ENCODE assay signal across 4 fruit fly cellular contexts in genomic region chr2L:15458919-15459318, dm6.
TF ChIP-seq lines count a peak whose summit lies in the region.

No protein-coding gene starts in this region.

- no peak for TF ChIP-seq CTCF in whole organism, embryonic (GFP tag; optimal IDR thresholded peaks at IDR 0.05; lab: Kevin White, UChicago)

TF ChIP-seq in whole organism, embryonic, 481 proteins besides CTCF, POLR2A, EP300 and RAD21:
- no peak for TF ChIP-seq CG9437 (GFP tag; optimal IDR thresholded peaks at IDR 0.05; lab: Kevin White, UChicago)
- peak; percentile 9 for TF ChIP-seq lbe (GFP tag; optimal IDR thresholded peaks at IDR 0.05; lab: Kevin White, UChicago)

TF ChIP-seq in whole organism, prepupa, 60 proteins besides CTCF, POLR2A, EP300 and RAD21 (continues in another document):
- TF ChIP-seq svp (GFP tag; lab: Kevin White, UChicago) (peak; percentile 85), Hr4 (GFP tag; optimal IDR thresholded peaks at IDR 0.05; lab: Kevin White, UChicago) (peak; percentile 11), Eip75B (GFP tag; optimal IDR thresholded peaks at IDR 0.05; lab: Kevin White, UChicago) (peak; percentile 45), fd85E (GFP tag; optimal IDR thresholded peaks at IDR 0.05; lab: Kevin White, UChicago) (no peak), pdm3 (GFP tag; optimal IDR thresholded peaks at IDR 0.05; lab: Kevin White, UChicago) (peak; percentile 50), Gug (GFP tag; IDR thresholded peaks at IDR 0.05; lab: Robert Waterston, UW) (no peak), CG10631 (GFP tag; optimal IDR thresholded peaks at IDR 0.05; lab: Kevin White, UChicago) (peak; percentile 41), CG9139 (GFP tag; optimal IDR thresholded peaks at IDR 0.05; lab: Kevin White, UChicago) (peak; percentile 26), vri (GFP tag; optimal IDR thresholded peaks at IDR 0.05; lab: Kevin White, UChicago) (peak; percentile 46), dsx (GFP tag; optimal IDR thresholded peaks at IDR 0.05; lab: Kevin White, UChicago; ENCODE audit: poor library complexity, severe bottlenecking) (no peak), dac (GFP tag; optimal IDR thresholded peaks at IDR 0.05; lab: Kevin White, UChicago) (no peak), spab (GFP tag; optimal IDR thresholded peaks at IDR 0.05; lab: Kevin White, UChicago) (peak; percentile 40), CG3919 (GFP tag; optimal IDR thresholded peaks at IDR 0.05; lab: Kevin White, UChicago) (peak; percentile 65), CG11762 (GFP tag; optimal IDR thresholded peaks at IDR 0.05; lab: Kevin White, UChicago; ENCODE audit: insufficient read depth) (peak; percentile 24), CG4318 (GFP tag; optimal IDR thresholded peaks at IDR 0.05; lab: Kevin White, UChicago) (no peak), CG11294 (GFP tag; IDR thresholded peaks at IDR 0.05; lab: Robert Waterston, UW) (no peak), CG7368 (GFP tag; optimal IDR thresholded peaks at IDR 0.05; lab: Kevin White, UChicago) (peak; percentile 40), CG32006 (GFP tag; optimal IDR thresholded peaks at IDR 0.05; lab: Kevin White, UChicago) (no peak), Sox102F (GFP tag; optimal IDR thresholded peaks at IDR 0.05; lab: Kevin White, UChicago) (peak; percentile 67), Hr38 (GFP tag; optimal IDR thresholded peaks at IDR 0.05; lab: Kevin White, UChicago) (no peak), Lpt (GFP tag; optimal IDR thresholded peaks at IDR 0.05; lab: Kevin White, UChicago) (no peak), CG6163 (GFP tag; IDR thresholded peaks at IDR 0.05; lab: Robert Waterston, UW) (peak; percentile 73), salr (GFP tag; optimal IDR thresholded peaks at IDR 0.05; lab: Kevin White, UChicago) (peak in 1 of 2 experiments; percentile 2), Eip78C (GFP tag; lab: Kevin White, UChicago) (peak; percentile 92), CG3032 (tag; optimal IDR thresholded peaks at IDR 0.05; lab: Kevin White, UChicago) (peak; percentile 58), eg (GFP tag; IDR thresholded peaks at IDR 0.05; lab: Robert Waterston, UW) (no peak), Hr39 (GFP tag; optimal IDR thresholded peaks at IDR 0.05; lab: Kevin White, UChicago) (peak; percentile 61), net (GFP tag; optimal IDR thresholded peaks at IDR 0.05; lab: Kevin White, UChicago) (peak; percentile 35), fd59A (GFP tag; optimal IDR thresholded peaks at IDR 0.05; lab: Kevin White, UChicago) (peak; percentile 36), Met (GFP tag; optimal IDR thresholded peaks at IDR 0.05; lab: Kevin White, UChicago) (peak; percentile 74)

TF ChIP-seq in whole organism, pupa, 21 proteins besides CTCF, POLR2A, EP300 and RAD21:
- TF ChIP-seq CG15710 (tag; optimal IDR thresholded peaks at IDR 0.05; lab: Kevin White, UChicago) = peak; percentile 52
- peak; percentile 1 for TF ChIP-seq CG8301 (tag; optimal IDR thresholded peaks at IDR 0.05; lab: Kevin White, UChicago)
- peak; percentile 61 for TF ChIP-seq CG9948 (tag; optimal IDR thresholded peaks at IDR 0.05; lab: Kevin White, UChicago)
- peak; percentile 13 for TF ChIP-seq Pif1A (GFP tag; optimal IDR thresholded peaks at IDR 0.05; lab: Kevin White, UChicago)
- TF ChIP-seq CG32121 (GFP tag; IDR thresholded peaks at IDR 0.05; lab: Robert Waterston, UW) = no peak
- no peak for TF ChIP-seq Ets98B (GFP tag; IDR thresholded peaks at IDR 0.05; lab: Robert Waterston, UW)
- TF ChIP-seq rn (GFP tag; IDR thresholded peaks at IDR 0.05; lab: Robert Waterston, UW) = no peak
- TF ChIP-seq CG17806 (tag; optimal IDR thresholded peaks at IDR 0.05; lab: Kevin White, UChicago) = peak; percentile 66
- TF ChIP-seq CG34367 (tag; optimal IDR thresholded peaks at IDR 0.05; lab: Kevin White, UChicago) = peak; percentile 24
- peak; percentile 32 for TF ChIP-seq CG14655 (GFP tag; optimal IDR thresholded peaks at IDR 0.05; lab: Kevin White, UChicago)
- TF ChIP-seq CG13204 (GFP tag; optimal IDR thresholded peaks at IDR 0.05; lab: Kevin White, UChicago) = no peak
- TF ChIP-seq Pif1B (GFP tag; optimal IDR thresholded peaks at IDR 0.05; lab: Kevin White, UChicago) = peak; percentile 32
- TF ChIP-seq gl (tag; optimal IDR thresholded peaks at IDR 0.05; lab: Kevin White, UChicago) = peak; percentile 14
- TF ChIP-seq CG10348 (GFP tag; IDR thresholded peaks at IDR 0.05; lab: Robert Waterston, UW) = no peak
- peak; percentile 74 for TF ChIP-seq CG8159 (tag; optimal IDR thresholded peaks at IDR 0.05; lab: Kevin White, UChicago)
- peak; percentile 19 for TF ChIP-seq Snoo (tag; optimal IDR thresholded peaks at IDR 0.05; lab: Kevin White, UChicago)

TF ChIP-seq in whole organism, wandering third instar larva, 38 proteins besides CTCF, POLR2A, EP300 and RAD21:
- TF ChIP-seq br (GFP tag; optimal IDR thresholded peaks at IDR 0.05; lab: Kevin White, UChicago) (peak; percentile 36), dsf (GFP tag; optimal IDR thresholded peaks at IDR 0.05; lab: Kevin White, UChicago; ENCODE audit: borderline replicate concordance) (no peak), dmrt93B (GFP tag; optimal IDR thresholded peaks at IDR 0.05; lab: Kevin White, UChicago) (no peak), jim (GFP tag; optimal IDR thresholded peaks at IDR 0.05; lab: Kevin White, UChicago) (no peak), h (GFP tag; optimal IDR thresholded peaks at IDR 0.05; lab: Kevin White, UChicago) (peak; percentile 56), foxo (GFP tag; optimal IDR thresholded peaks at IDR 0.05; lab: Kevin White, UChicago) (peak in 1 of 2 experiments; percentile 54), CG9705 (GFP tag; optimal IDR thresholded peaks at IDR 0.05; lab: Kevin White, UChicago) (no peak), sage (GFP tag; optimal IDR thresholded peaks at IDR 0.05; lab: Kevin White, UChicago) (no peak), CG32264 (GFP tag; optimal IDR thresholded peaks at IDR 0.05; lab: Kevin White, UChicago) (no peak), brk (GFP tag; optimal IDR thresholded peaks at IDR 0.05; lab: Kevin White, UChicago) (no peak), fru (GFP tag; optimal IDR thresholded peaks at IDR 0.05; lab: Kevin White, UChicago) (peak; percentile 46), Abd-B (GFP tag; optimal IDR thresholded peaks at IDR 0.05; lab: Kevin White, UChicago) (no peak), usp (GFP tag; optimal IDR thresholded peaks at IDR 0.05; lab: Kevin White, UChicago) (no peak), sv (GFP tag; optimal IDR thresholded peaks at IDR 0.05; lab: Kevin White, UChicago) (no peak), Jra (GFP tag; optimal IDR thresholded peaks at IDR 0.05; lab: Kevin White, UChicago) (no peak), OdsH (GFP tag; optimal IDR thresholded peaks at IDR 0.05; lab: Kevin White, UChicago) (peak; percentile 40), rgr (GFP tag; optimal IDR thresholded peaks at IDR 0.05; lab: Kevin White, UChicago) (peak; percentile 49), HLH106 (tag; optimal IDR thresholded peaks at IDR 0.05; lab: Kevin White, UChicago) (peak; percentile 55), Sp1 (GFP tag; optimal IDR thresholded peaks at IDR 0.05; lab: Kevin White, UChicago) (peak; percentile 26), dl (GFP tag; optimal IDR thresholded peaks at IDR 0.05; lab: Kevin White, UChicago; ENCODE audit: insufficient read depth in 1 of 2, partially characterized antibody in 2 of 2) (no peak), GATAd (GFP tag; optimal IDR thresholded peaks at IDR 0.05; lab: Kevin White, UChicago) (no peak), Hr83 (GFP tag; optimal IDR thresholded peaks at IDR 0.05; lab: Kevin White, UChicago; ENCODE audit: poor library complexity, severe bottlenecking) (no peak), Mio (GFP tag; optimal IDR thresholded peaks at IDR 0.05; lab: Kevin White, UChicago) (no peak), psq (GFP tag; optimal IDR thresholded peaks at IDR 0.05; lab: Kevin White, UChicago) (peak; percentile 20), lola (GFP tag; optimal IDR thresholded peaks at IDR 0.05; lab: Kevin White, UChicago) (no peak), Rel (GFP tag; optimal IDR thresholded peaks at IDR 0.05; lab: Kevin White, UChicago) (no peak), Rel (tag; optimal IDR thresholded peaks at IDR 0.05; lab: Kevin White, UChicago) (no peak), Myc (optimal IDR thresholded peaks at IDR 0.05; lab: Kevin White, UChicago) (no peak), pan (optimal IDR thresholded peaks at IDR 0.05; lab: Kevin White, UChicago) (no peak), tai (GFP tag; optimal IDR thresholded peaks at IDR 0.05; lab: Kevin White, UChicago) (no peak), Dfd (GFP tag; optimal IDR thresholded peaks at IDR 0.05; lab: Kevin White, UChicago) (no peak), ey (GFP tag; optimal IDR thresholded peaks at IDR 0.05; lab: Kevin White, UChicago) (peak; percentile 18), CrebA (GFP tag; optimal IDR thresholded peaks at IDR 0.05; lab: Kevin White, UChicago; ENCODE audit: borderline replicate concordance) (no peak), Vsx2 (GFP tag; optimal IDR thresholded peaks at IDR 0.05; lab: Kevin White, UChicago; ENCODE audit: partially characterized antibody) (no peak), Hnf4 (GFP tag; optimal IDR thresholded peaks at IDR 0.05; lab: Kevin White, UChicago) (peak; percentile 26), Dif (GFP tag; optimal IDR thresholded peaks at IDR 0.05; lab: Kevin White, UChicago; ENCODE audit: partially characterized antibody) (no peak), Hr78 (GFP tag; optimal IDR thresholded peaks at IDR 0.05; lab: Kevin White, UChicago) (no peak), N (GFP tag; optimal IDR thresholded peaks at IDR 0.05; lab: Kevin White, UChicago) (no peak), woc (GFP tag; optimal IDR thresholded peaks at IDR 0.05; lab: Kevin White, UChicago) (no peak)

Comparison
In these comparisons a context has a peak if more than half of its experiments do, and no peak if none do; other contexts are left out.
1. Of the 7 proteins assayed by ChIP-seq in both whole organism, embryonic and whole organism, prepupa: peak only in whole organism, embryonic: none; only in whole organism, prepupa: Hr39 and Sox102F; in both: none; in neither: 5.